Fruit fly (Drosophila melanogaster) S2 (cell line): ENCODE measurements around the gene Cpr78Ca.
A peak's percentile ranks its signal among the peaks of the same experiment; 100 is the strongest.

ENCODE experiments used
- CG8478 ChIP-seq: fragments of >200 bp; optimal IDR thresholded peaks from 2 replicates; lab custom pipeline; 2018
- CTCF ChIP-seq, 2 experiments: fragments of >200 bp; optimal IDR thresholded peaks; 2 replicates each; lab custom pipeline; 2018

The Cpr78Ca gene

dm6 chr3L:21277897-21278530 is 14.6 kb downstream of the Cpr78Ca start:
- TF ChIP-seq CTCF (optimal IDR thresholded peaks at IDR 0.05; lab: Kevin White, UChicago), result no peak

- TF ChIP-seq CG8478 (lab: Kevin White, UChicago), result no peak
- TF ChIP-seq CTCF (optimal IDR thresholded peaks at IDR 0.05; lab: Kevin White, UChicago), result no peak
These were observed 16.0 kb downstream of the Cpr78Ca start for dm6 chr3L:21276296-21277257.

- no peak for TF ChIP-seq CG8478 (lab: Kevin White, UChicago)
- TF ChIP-seq CTCF (optimal IDR thresholded peaks at IDR 0.05; lab: Kevin White, UChicago), result peak; percentile 21 to 29
These were observed 16.7 kb downstream of the Cpr78Ca start for dm6 chr3L:21275921-21276295.

- TF ChIP-seq CTCF (optimal IDR thresholded peaks at IDR 0.05; lab: Kevin White, UChicago), result no peak
- TF ChIP-seq CG8478 (lab: Kevin White, UChicago), result no peak
These were observed 19.1 kb downstream of the Cpr78Ca start for dm6 chr3L:21273504-21273903.

- TF ChIP-seq CTCF (optimal IDR thresholded peaks at IDR 0.05; lab: Kevin White, UChicago), result no peak
- TF ChIP-seq CG8478 (lab: Kevin White, UChicago), result no peak
These were observed 22.1 kb downstream of the Cpr78Ca start, which contains the start of gene CG9389 for dm6 chr3L:21270480-21270879. CG9389 (minus strand) TSS chr3L:21270580.

dm6 chr3L:21267862-21268385 is 24.7 kb downstream of the Cpr78Ca start, which contains the start of gene CG9391:
CG9391 (minus strand) TSS chr3L:21268335.
- TF ChIP-seq CG8478 (lab: Kevin White, UChicago) (no peak), CTCF (optimal IDR thresholded peaks at IDR 0.05; lab: Kevin White, UChicago) (no peak)

- TF ChIP-seq CG8478 (lab: Kevin White, UChicago) (no peak), CTCF (optimal IDR thresholded peaks at IDR 0.05; lab: Kevin White, UChicago) (no peak)
These were observed 26.4 kb downstream of the Cpr78Ca start for dm6 chr3L:21266101-21266656.

- TF ChIP-seq CTCF (optimal IDR thresholded peaks at IDR 0.05; lab: Kevin White, UChicago) (peak in 1 of 2 experiments; percentile 30), CG8478 (lab: Kevin White, UChicago) (no peak)
These were observed 30.2 kb downstream of the Cpr78Ca start for dm6 chr3L:21262426-21262825.

dm6 chr3L:21261403-21262164 is 31.0 kb downstream of the Cpr78Ca start:
- TF ChIP-seq CTCF (optimal IDR thresholded peaks at IDR 0.05; lab: Kevin White, UChicago) (no peak), CG8478 (lab: Kevin White, UChicago) (no peak)

- TF ChIP-seq CTCF (optimal IDR thresholded peaks at IDR 0.05; lab: Kevin White, UChicago) (no peak), CG8478 (lab: Kevin White, UChicago) (no peak)
These were observed 33.3 kb downstream of the Cpr78Ca start for dm6 chr3L:21259257-21259656.

dm6 chr3L:21257731-21258130 is 34.9 kb downstream of the Cpr78Ca start, which contains the start of gene CG43218:
CG43218 (plus strand) TSS chr3L:21258020.
- TF ChIP-seq CTCF (optimal IDR thresholded peaks at IDR 0.05; lab: Kevin White, UChicago) (no peak), CG8478 (lab: Kevin White, UChicago) (no peak)

- TF ChIP-seq CTCF (optimal IDR thresholded peaks at IDR 0.05; lab: Kevin White, UChicago) (no peak), CG8478 (lab: Kevin White, UChicago) (no peak)
These were observed 36.3 kb downstream of the Cpr78Ca start for dm6 chr3L:21256062-21257023.

dm6 chr3L:21254524-21254972 is 38.1 kb downstream of the Cpr78Ca start:
- no peak for TF ChIP-seq CG8478 (lab: Kevin White, UChicago)
- TF ChIP-seq CTCF (optimal IDR thresholded peaks at IDR 0.05; lab: Kevin White, UChicago), result no peak
